Worm (Caenorhabditis elegans) whole organism, L4/young adult: ENCODE data around the gene H20E11.3.

Experiments
- dao-5 ChIP-seq: sonication (generic microtip); optimal IDR thresholded peaks from 2 replicates; lab custom pipeline; 2016; ENCODE audit warnings: missing genotype, missing genetic modification characterization, moderate library complexity, missing compliant biosample characterization
- him-1 ChIP-seq: sonication (generic microtip); optimal IDR thresholded peaks from 2 replicates; lab custom pipeline; 2016; ENCODE audit warnings: missing genotype, missing genetic modification reagents, missing genetic modification characterization, missing compliant biosample characterization

DNA sequence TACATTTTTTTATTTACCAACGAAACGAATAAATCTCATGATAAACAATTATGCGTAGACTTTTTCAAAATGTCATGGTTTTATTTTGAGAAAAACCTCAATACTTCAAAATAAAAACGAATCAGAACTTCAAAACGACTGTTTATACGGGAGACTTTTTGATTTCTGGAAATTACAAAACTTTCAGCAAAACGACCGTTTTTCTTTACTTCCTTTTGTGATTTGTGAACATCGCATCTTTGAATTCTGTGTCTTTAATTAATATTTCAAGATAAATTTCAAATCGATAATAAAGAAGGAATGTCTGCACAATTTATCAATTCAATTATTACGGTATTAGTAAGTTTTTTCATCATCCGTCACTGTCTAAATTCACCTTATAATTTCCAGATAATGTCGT lies 43.2 kb downstream of the H20E11.3 start, which contains the start of gene srx-20:
- TF ChIP-seq dao-5 (no peak), him-1 (tag; lab: Kevin White, UChicago) (no peak)
